Worm (Caenorhabditis elegans) whole organism, midembryonic: ENCODE data around the gene gly-13.

Experiments
- klf-2 ChIP-seq: fragments of 200-800 bp; sonication (Bioruptor generic); conservative IDR thresholded peaks from 2 replicates; pipeline ENCODE4 v1.3.6; 2022; ENCODE audit warnings: missing genetic modification reagents, missing genetic modification characterization, missing compliant biosample characterization
- med-1 ChIP-seq: sonication (generic microtip); optimal IDR thresholded peaks from 2 replicates; lab custom pipeline; 2017; ENCODE audit warnings: missing genetic modification characterization, mild to moderate bottlenecking, missing compliant biosample characterization, antibody characterized with exemption, missing genetic modification reagents; ENCODE audit not compliant: insufficient read depth
- ref-1 ChIP-seq: fragments of 200-800 bp; sonication (Bioruptor generic); conservative IDR thresholded peaks from 2 replicates; pipeline ENCODE4 v1.3.6; 2022; ENCODE audit warnings: missing genetic modification reagents, missing genetic modification characterization, missing compliant biosample characterization
- tab-1 ChIP-seq: fragments of 200-800 bp; sonication (Bioruptor generic); IDR thresholded peaks from 2 replicates; pipeline ENCODE4 v1.3.6; 2022; ENCODE audit warnings: missing genetic modification characterization, missing compliant biosample characterization
- ztf-23 ChIP-seq: fragments of 200-800 bp; sonication (Bioruptor generic); IDR thresholded peaks from 2 replicates; pipeline ENCODE4 v1.3.6; 2022; ENCODE audit warnings: missing genetic modification reagents, missing genetic modification characterization, missing compliant biosample characterization

gly-13 gene

ce11 chrX:9248083-9248805 lies 48.2 kb downstream of the gly-13 start:
- no peak for TF ChIP-seq ztf-23 (GFP tag; lab: Robert Waterston, UW)
- TF ChIP-seq med-1 (GFP tag; lab: Kevin White, UChicago) = no peak
- TF ChIP-seq tab-1 (GFP tag; lab: Robert Waterston, UW) = no peak
- no peak for TF ChIP-seq klf-2 (GFP tag; lab: Robert Waterston, UW)

DNA sequence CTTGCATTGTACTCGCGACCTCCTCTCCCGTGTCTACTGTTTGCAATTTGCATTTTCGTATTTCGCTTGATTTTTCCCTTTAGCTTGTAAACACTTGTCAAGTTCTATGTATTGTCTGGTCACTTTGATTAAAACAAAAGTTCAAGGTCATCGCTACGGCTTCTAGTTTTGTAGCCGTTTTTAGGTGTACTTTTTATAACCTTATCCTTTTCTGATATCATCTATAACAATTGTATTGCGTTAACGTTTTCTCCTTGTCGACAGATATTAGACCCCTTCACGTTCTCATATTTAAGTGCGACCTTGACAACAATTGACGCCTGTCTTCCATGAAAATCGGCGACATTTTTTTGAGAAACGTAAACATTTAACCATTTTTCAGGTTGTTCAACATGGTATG lies 49.8 kb downstream of the gly-13 start:
- TF ChIP-seq ref-1 (GFP tag; lab: Robert Waterston, UW) = no peak
